Worm (Caenorhabditis elegans) whole organism, L2 larva: ENCODE results near the gene B0563.18.

ENCODE experiments used
- R02D3.7 ChIP-seq: fragments of 150-350 bp; optimal IDR thresholded peaks from 2 replicates; lab custom pipeline; 2014; ENCODE audit warnings: missing biosample characterization, missing genetic modification characterization
- Y55F3AM.14 ChIP-seq: fragments of 200-800 bp; sonication (Bioruptor generic); optimal IDR thresholded peaks from 2 replicates; lab custom pipeline; 2018; ENCODE audit warnings: mild to moderate bottlenecking, missing genetic modification characterization, missing compliant biosample characterization
- ama-1 ChIP-seq: fragments of 150-350 bp; optimal IDR thresholded peaks from 2 replicates; lab custom pipeline; 2018; ENCODE audit warnings: inconsistent platforms
- ceh-16 ChIP-seq: fragments of 150-350 bp; optimal IDR thresholded peaks from 2 replicates; lab custom pipeline; 2014; ENCODE audit warnings: missing biosample characterization, missing genetic modification characterization
- fos-1 ChIP-seq: fragments of 150-350 bp; optimal IDR thresholded peaks from 2 replicates; lab custom pipeline; 2014; ENCODE audit warnings: missing biosample characterization, missing genetic modification characterization
- lsy-2 ChIP-seq, 2 experiments: fragments of 150-350 bp in 1 of 2; sonication (generic microtip) in 1 of 2; optimal IDR thresholded peaks; 2 replicates each; lab custom pipeline; 2014 to 2017; ENCODE audit warnings: missing biosample characterization in 2 of 2, missing genetic modification characterization in 2 of 2
- mab-5 ChIP-seq: fragments of 150-350 bp; optimal IDR thresholded peaks from 2 replicates; lab custom pipeline; 2014; ENCODE audit warnings: missing biosample characterization, missing genetic modification characterization
- nhr-11 ChIP-seq: fragments of 150-350 bp; optimal IDR thresholded peaks from 2 replicates; lab custom pipeline; 2014; ENCODE audit warnings: missing biosample characterization, missing genetic modification characterization
- unc-55 ChIP-seq: fragments of 150-350 bp; sonication (generic microtip); optimal IDR thresholded peaks from 3 replicates; lab custom pipeline; 2014; ENCODE audit warnings: missing biosample characterization, missing genetic modification reagents, missing genetic modification characterization

- no peak for TF ChIP-seq ama-1 (lab: Kevin White, UChicago)
- TF ChIP-seq lsy-2 (tag; optimal IDR thresholded peaks at IDR 0.05; lab: Kevin White, UChicago), result no peak
- TF ChIP-seq nhr-11 (tag; lab: Kevin White, UChicago), result no peak
- no peak for TF ChIP-seq ceh-16 (tag; lab: Kevin White, UChicago)
- no peak for TF ChIP-seq mab-5 (tag; lab: Kevin White, UChicago)
- no peak for TF ChIP-seq unc-55
- no peak for TF ChIP-seq R02D3.7
- peak; percentile 91 for TF ChIP-seq fos-1 (tag; lab: Kevin White, UChicago)
- no peak for TF ChIP-seq Y55F3AM.14
These were observed 40.3 kb downstream of the B0563.18 start for ce11 chrX:9212675-9213074.
